Fruit fly (Drosophila melanogaster) whole organism, embryonic: ENCODE data around the gene caps.

ENCODE experiments used
- Atf6 ChIP-seq: fragments of 200-800 bp; sonication (Bioruptor generic); IDR thresholded peaks from 2 replicates; pipeline ENCODE4 v1.3.6; 2022; ENCODE audit warnings: missing biosample characterization, missing genetic modification characterization
- Bteb2 ChIP-seq: fragments of 200-800 bp; sonication (Bioruptor generic); optimal IDR thresholded peaks from 2 replicates; lab custom pipeline; 2016; ENCODE audit warnings: missing biosample characterization, missing genetic modification characterization
- CG10147 ChIP-seq: fragments of 200-800 bp; sonication (Bioruptor generic); optimal IDR thresholded peaks from 2 replicates; lab custom pipeline; 2019; ENCODE audit warnings: missing biosample characterization, mild to moderate bottlenecking, missing genetic modification characterization, moderate library complexity
- CG10209 ChIP-seq: fragments of 200-800 bp; sonication (Bioruptor generic); optimal IDR thresholded peaks from 3 replicates; lab custom pipeline; 2017; ENCODE audit warnings: missing biosample characterization, mild to moderate bottlenecking, missing genetic modification characterization, missing genetic modification reagents
- CG1024 ChIP-seq: fragments of 200-800 bp; sonication (Bioruptor generic); IDR thresholded peaks from 2 replicates; pipeline ENCODE4 v1.3.6; 2022; ENCODE audit warnings: missing biosample characterization, missing genetic modification characterization
- CG10274 ChIP-seq: fragments of 200-800 bp; sonication (Bioruptor generic); optimal IDR thresholded peaks from 3 replicates; lab custom pipeline; 2017; ENCODE audit warnings: missing biosample characterization, mild to moderate bottlenecking, missing genetic modification characterization
- CG1233 ChIP-seq: fragments of 200-800 bp; sonication (Bioruptor generic); optimal IDR thresholded peaks from 4 replicates; lab custom pipeline; 2018; ENCODE audit warnings: missing biosample characterization, mild to moderate bottlenecking, missing genetic modification characterization
- CG13296 ChIP-seq: fragments of 200-800 bp; sonication (Bioruptor generic); optimal IDR thresholded peaks from 3 replicates; lab custom pipeline; 2018; ENCODE audit warnings: missing biosample characterization, mild to moderate bottlenecking, missing genetic modification characterization
- CG13775 ChIP-seq: fragments of 200-800 bp; sonication (Bioruptor generic); optimal IDR thresholded peaks from 3 replicates; lab custom pipeline; 2017; ENCODE audit warnings: missing biosample characterization, mild to moderate bottlenecking, missing genetic modification characterization
- CG14014 ChIP-seq: fragments of 200-800 bp; sonication (Bioruptor generic); IDR thresholded peaks from 2 replicates; pipeline ENCODE4 v1.3.6; 2022; ENCODE audit warnings: missing biosample characterization, missing genetic modification characterization
- CG14050 ChIP-seq: fragments of 200-800 bp; sonication (Bioruptor generic); IDR thresholded peaks from 3 replicates; pipeline ENCODE4 v1.3.6; 2022; ENCODE audit warnings: missing biosample characterization, missing genetic modification characterization
- CG14667 ChIP-seq: fragments of 200-800 bp; sonication (Bioruptor generic); IDR thresholded peaks from 2 replicates; pipeline ENCODE4 v1.3.6; 2022; ENCODE audit warnings: missing biosample characterization, missing genetic modification characterization
- CG14965 ChIP-seq: fragments of 200-800 bp; sonication (Bioruptor generic); optimal IDR thresholded peaks from 2 replicates; lab custom pipeline; 2016; ENCODE audit warnings: missing biosample characterization, missing genetic modification characterization, borderline replicate concordance
- CG1602 ChIP-seq: fragments of 200-800 bp; sonication (Bioruptor generic); optimal IDR thresholded peaks from 3 replicates; lab custom pipeline; 2016; ENCODE audit warnings: missing biosample characterization, missing genetic modification characterization
- CG1603 ChIP-seq: fragments of 200-800 bp; sonication (Bioruptor generic); optimal IDR thresholded peaks from 2 replicates; lab custom pipeline; 2019; ENCODE audit warnings: missing biosample characterization, mild to moderate bottlenecking, missing genetic modification characterization, moderate library complexity
- CG17328 ChIP-seq: fragments of 200-800 bp; sonication (Bioruptor generic); IDR thresholded peaks from 2 replicates; pipeline ENCODE4 v1.3.6; 2022; ENCODE audit warnings: missing biosample characterization, missing genetic modification characterization
- CG2678 ChIP-seq: fragments of 200-800 bp; sonication (Bioruptor generic); optimal IDR thresholded peaks from 3 replicates; lab custom pipeline; 2019; ENCODE audit warnings: missing biosample characterization, mild to moderate bottlenecking, missing genetic modification characterization, moderate library complexity
- CG31365 ChIP-seq: fragments of 200-800 bp; sonication (Bioruptor generic); optimal IDR thresholded peaks from 2 replicates; lab custom pipeline; 2018; ENCODE audit warnings: missing biosample characterization, mild to moderate bottlenecking, missing genetic modification characterization
- CG43689 ChIP-seq: fragments of 200-800 bp; sonication (Bioruptor generic); IDR thresholded peaks from 2 replicates; pipeline ENCODE4 v1.3.6; 2022; ENCODE audit warnings: missing biosample characterization, missing genetic modification characterization
- CG6813 ChIP-seq: fragments of 200-800 bp; sonication (Bioruptor generic); optimal IDR thresholded peaks from 2 replicates; lab custom pipeline; 2017; ENCODE audit warnings: missing biosample characterization, missing genetic modification characterization, mild to moderate bottlenecking, moderate library complexity, missing genetic modification reagents
- CG9437 ChIP-seq: fragments of 200-800 bp; sonication (Bioruptor generic); optimal IDR thresholded peaks from 2 replicates; lab custom pipeline; 2018; ENCODE audit warnings: missing biosample characterization, mild to moderate bottlenecking, missing genetic modification characterization
- CG9932 ChIP-seq: fragments of 200-800 bp; sonication (Bioruptor generic); IDR thresholded peaks from 2 replicates; pipeline ENCODE4 v1.3.6; 2022; ENCODE audit warnings: missing biosample characterization, missing genetic modification characterization
- Dp ChIP-seq: fragments of 200-800 bp; sonication (Bioruptor generic); optimal IDR thresholded peaks from 2 replicates; lab custom pipeline; 2018; ENCODE audit warnings: missing biosample characterization, mild to moderate bottlenecking, missing genetic modification characterization, moderate library complexity
- Gug ChIP-seq: fragments of 200-800 bp; sonication (Bioruptor generic); IDR thresholded peaks from 4 replicates; pipeline ENCODE4 v1.3.6; 2022; ENCODE audit warnings: missing biosample characterization, missing genetic modification characterization
- Hey ChIP-seq: fragments of 200-800 bp; sonication (Bioruptor generic); optimal IDR thresholded peaks from 3 replicates; lab custom pipeline; 2018; ENCODE audit warnings: missing biosample characterization, mild to moderate bottlenecking, missing genetic modification characterization
- Jarid2 ChIP-seq: fragments of 200-800 bp; sonication (Bioruptor generic); optimal IDR thresholded peaks from 3 replicates; lab custom pipeline; 2017; ENCODE audit warnings: mild to moderate bottlenecking, missing biosample characterization, missing genetic modification reagents, missing genetic modification characterization
- Med ChIP-seq: fragments of 200-800 bp; sonication (Bioruptor generic); peaks from one replicate; lab custom pipeline; 2016; ENCODE audit warnings: missing biosample characterization, missing genetic modification characterization, mild to moderate bottlenecking, inconsistent platforms, moderate library complexity
- Meics ChIP-seq: fragments of 200-800 bp; sonication (Bioruptor generic); optimal IDR thresholded peaks from 2 replicates; lab custom pipeline; 2017; ENCODE audit warnings: missing biosample characterization, mild to moderate bottlenecking, missing genetic modification characterization
- Mrtf ChIP-seq: fragments of 200-800 bp; sonication (Bioruptor generic); IDR thresholded peaks from 3 replicates; pipeline ENCODE4 v1.3.6; 2022; ENCODE audit warnings: missing biosample characterization, missing genetic modification characterization
- NFAT ChIP-seq: fragments of 200-800 bp; sonication (Bioruptor generic); IDR thresholded peaks from 2 replicates; pipeline ENCODE4 v1.3.6; 2022; ENCODE audit warnings: missing biosample characterization, missing genetic modification characterization
- Sox100B ChIP-seq: fragments of 200-800 bp; sonication (Bioruptor generic); optimal IDR thresholded peaks from 3 replicates; lab custom pipeline; 2018; ENCODE audit warnings: missing biosample characterization, mild to moderate bottlenecking, missing genetic modification characterization
- Sry-β ChIP-seq: fragments of 200-800 bp; sonication (Bioruptor generic); optimal IDR thresholded peaks from 2 replicates; lab custom pipeline; 2018; ENCODE audit warnings: missing biosample characterization, mild to moderate bottlenecking, missing genetic modification characterization, moderate library complexity
- abd-A ChIP-seq: fragments of 200-800 bp; sonication (Bioruptor generic); optimal IDR thresholded peaks from 3 replicates; lab custom pipeline; 2019; ENCODE audit warnings: missing biosample characterization, mild to moderate bottlenecking, missing genetic modification characterization, moderate library complexity
- bsh ChIP-seq, 2 experiments: fragments of 200-800 bp; sonication (Bioruptor generic); optimal IDR thresholded peaks; 2 replicates each; lab custom pipeline; 2017 to 2018; ENCODE audit warnings: mild to moderate bottlenecking in 2 of 2, missing biosample characterization in 2 of 2, missing genetic modification characterization in 2 of 2, moderate library complexity in 1 of 2
- ci ChIP-seq: fragments of 200-800 bp; sonication (Bioruptor generic); IDR thresholded peaks from 3 replicates; pipeline ENCODE4 v1.3.6; 2022; ENCODE audit warnings: missing biosample characterization, missing genetic modification characterization
- hkb ChIP-seq, 2 experiments: fragments of 200-800 bp in 1 of 2; fragments of >200 bp in 1 of 2; sonication (Bioruptor generic) in 1 of 2; IDR thresholded peaks in 1 of 2; optimal IDR thresholded peaks in 1 of 2; 2 replicates each; pipeline versions ENCODE4 v1.3.6 to Lab custom; 2017 to 2022; ENCODE audit warnings: missing biosample characterization in 1 of 2, missing genetic modification characterization in 1 of 2
- kay ChIP-seq: fragments of 200-800 bp; sonication (Bioruptor generic); optimal IDR thresholded peaks from 2 replicates; lab custom pipeline; 2016; ENCODE audit warnings: missing biosample characterization, missing genetic modification characterization
- lilli ChIP-seq: fragments of 200-800 bp; sonication (Bioruptor generic); optimal IDR thresholded peaks from 3 replicates; lab custom pipeline; 2016; ENCODE audit warnings: missing biosample characterization, missing genetic modification characterization
- mirr ChIP-seq: fragments of 200-800 bp; sonication (Bioruptor generic); optimal IDR thresholded peaks from 3 replicates; lab custom pipeline; 2018; ENCODE audit warnings: missing biosample characterization, mild to moderate bottlenecking, missing genetic modification characterization
- nerfin-2 ChIP-seq: fragments of 200-800 bp; sonication (Bioruptor generic); IDR thresholded peaks from 2 replicates; pipeline ENCODE4 v1.3.6; 2022; ENCODE audit warnings: missing biosample characterization, missing genetic modification characterization; ENCODE audit not compliant: partially characterized antibody
- otp ChIP-seq: fragments of 200-800 bp; sonication (Bioruptor generic); IDR thresholded peaks from 3 replicates; pipeline ENCODE4, ENCODE4 v1.3.6; 2022; ENCODE audit warnings: missing biosample characterization, missing genetic modification characterization
- scrt ChIP-seq: fragments of 200-800 bp; sonication (Bioruptor generic); optimal IDR thresholded peaks from 2 replicates; lab custom pipeline; 2018; ENCODE audit warnings: missing biosample characterization, mild to moderate bottlenecking, missing genetic modification characterization, moderate library complexity
- sens ChIP-seq: fragments of 200-800 bp; sonication (Bioruptor generic); peaks from one replicate; lab custom pipeline; 2016; ENCODE audit warnings: missing biosample characterization, missing genetic modification characterization
- slbo ChIP-seq: fragments of 200-800 bp; sonication (Bioruptor generic); IDR thresholded peaks from 2 replicates; pipeline ENCODE4 v1.3.6; 2022; ENCODE audit warnings: missing biosample characterization, missing genetic modification characterization
- slou ChIP-seq: fragments of 200-800 bp; sonication (Bioruptor generic); optimal IDR thresholded peaks from 3 replicates; lab custom pipeline; 2016; ENCODE audit warnings: missing biosample characterization, missing genetic modification characterization
- toy ChIP-seq: fragments of 200-800 bp; sonication (Bioruptor generic); IDR thresholded peaks from 2 replicates; pipeline ENCODE4 v1.3.6; 2022; ENCODE audit warnings: missing biosample characterization, missing genetic modification characterization
- unpg ChIP-seq: fragments of 200-800 bp; sonication (Bioruptor generic); optimal IDR thresholded peaks from 3 replicates; lab custom pipeline; 2018; ENCODE audit warnings: missing biosample characterization, mild to moderate bottlenecking, missing genetic modification characterization, moderate library complexity
- wek ChIP-seq: fragments of 200-800 bp; sonication (Bioruptor generic); optimal IDR thresholded peaks from 3 replicates; lab custom pipeline; 2018; ENCODE audit warnings: missing biosample characterization, mild to moderate bottlenecking, missing genetic modification characterization, moderate library complexity
- zfh1 ChIP-seq: fragments of 200-800 bp; sonication (Bioruptor generic); IDR thresholded peaks from 3 replicates; pipeline ENCODE4 v1.3.6; 2022; ENCODE audit warnings: missing biosample characterization, missing genetic modification characterization

The caps gene

DNA sequence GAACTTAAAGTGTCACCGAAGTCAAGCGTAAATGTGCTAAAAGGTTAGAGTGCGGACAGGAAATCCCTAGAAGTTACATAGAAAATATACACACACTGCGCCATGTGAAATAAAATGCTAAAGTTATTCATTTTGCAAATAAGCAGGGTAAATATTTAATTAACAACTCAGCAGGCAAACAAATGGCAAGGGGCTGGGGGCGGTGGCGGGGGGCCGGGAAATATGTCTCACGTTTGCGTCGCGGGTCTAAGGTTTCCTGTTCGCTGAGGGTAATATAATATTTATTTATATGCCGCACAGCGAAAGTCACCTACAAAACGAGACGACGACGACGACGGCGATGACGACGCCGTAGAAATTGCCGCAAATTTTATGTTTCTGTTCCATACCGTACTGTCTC is 8.2 kb downstream of the caps start:
- TF ChIP-seq nerfin-2 (GFP tag; lab: Robert Waterston, UW) = no peak
- peak; percentile 4 for TF ChIP-seq sens (GFP tag; lab: Kevin White, UChicago)
- peak; percentile 30 for TF ChIP-seq CG6813 (GFP tag; lab: Kevin White, UChicago)
- no peak; the same call in 1 of the 2 replicates for TF ChIP-seq NFAT (GFP tag; lab: Robert Waterston, UW)
- peak; percentile 20; the same call in 1 of the 3 replicates for TF ChIP-seq Mrtf
- no peak for TF ChIP-seq CG14667 (GFP tag; lab: Robert Waterston, UW)
- TF ChIP-seq Dp (GFP tag; lab: Kevin White, UChicago) = no peak
- peak; percentile 44; the same call in 1 of the 2 replicates for TF ChIP-seq toy (GFP tag; lab: Robert Waterston, UW)
- TF ChIP-seq CG14965 (GFP tag; lab: Kevin White, UChicago) = no peak
- TF ChIP-seq lilli (GFP tag; lab: Kevin White, UChicago) = peak; percentile 16
- TF ChIP-seq CG13775 (GFP tag; lab: Kevin White, UChicago) = peak; percentile 10
- no peak for TF ChIP-seq CG43689 (GFP tag; lab: Robert Waterston, UW)
- 0 out of 3 replicates have a peak, but pooled peaks have one; percentile 13 for TF ChIP-seq CG14050 (GFP tag; lab: Robert Waterston, UW)
- no peak for TF ChIP-seq Gug (GFP tag; lab: Robert Waterston, UW)
- TF ChIP-seq CG1602 = no peak
- peak; percentile 57 for TF ChIP-seq CG10209 (GFP tag; lab: Kevin White, UChicago)
- TF ChIP-seq CG14014 (GFP tag; lab: Robert Waterston, UW) = peak; percentile 63; the same call in 1 of the 2 replicates
- TF ChIP-seq Jarid2 (GFP tag; lab: Kevin White, UChicago) = peak; percentile 38
- TF ChIP-seq abd-A = peak; percentile 31
- no peak for TF ChIP-seq hkb (optimal IDR thresholded peaks at IDR 0.05; lab: Kevin White, UChicago)
- 0 out of 2 replicates have a peak, but pooled peaks have one; percentile 10 for TF ChIP-seq hkb (GFP tag; IDR thresholded peaks at IDR 0.05; lab: Robert Waterston, UW)
- TF ChIP-seq unpg = peak; percentile 4
- TF ChIP-seq CG1024 = peak; percentile 51; the same call in 1 of the 2 replicates
- peak; percentile 31; the same call in 1 of the 2 replicates for TF ChIP-seq slbo
- TF ChIP-seq bsh (GFP tag; optimal IDR thresholded peaks at IDR 0.05; lab: Kevin White, UChicago) = peak in 1 of 2 experiments; percentile 9
- TF ChIP-seq mirr (GFP tag; lab: Kevin White, UChicago) = peak; percentile 44
- peak; percentile 50 for TF ChIP-seq CG1233 (GFP tag; lab: Kevin White, UChicago)
- no peak for TF ChIP-seq Sry-β (GFP tag; lab: Kevin White, UChicago)
- no peak for TF ChIP-seq Sox100B (GFP tag; lab: Kevin White, UChicago)
- peak; percentile 10 for TF ChIP-seq CG2678 (tag; lab: Kevin White, UChicago)
- TF ChIP-seq wek = peak; percentile 26
- peak; percentile 55 for TF ChIP-seq Atf6 (GFP tag; lab: Robert Waterston, UW)
- TF ChIP-seq Meics (GFP tag; lab: Kevin White, UChicago) = peak; percentile 65
- TF ChIP-seq Med (GFP tag; lab: Kevin White, UChicago) = peak; percentile 93
- peak; percentile 51; the same call in 2 of the 3 replicates for TF ChIP-seq otp
- 0 out of 3 replicates have a peak, but pooled peaks have one; percentile 14 for TF ChIP-seq zfh1 (GFP tag; lab: Robert Waterston, UW)
- peak; percentile 34 for TF ChIP-seq Hey (tag; lab: Kevin White, UChicago)
- TF ChIP-seq CG10274 = peak; percentile 13
- peak; percentile 71; the same call in 2 of the 3 replicates for TF ChIP-seq ci (GFP tag; lab: Robert Waterston, UW)
- peak; percentile 27 for TF ChIP-seq scrt
- TF ChIP-seq Bteb2 = peak; percentile 3
- TF ChIP-seq CG9437 = no peak
- peak; percentile 55 for TF ChIP-seq kay (GFP tag; lab: Kevin White, UChicago)
- peak; percentile 48 for TF ChIP-seq CG1603 (tag; lab: Kevin White, UChicago)
- peak; percentile 29 for TF ChIP-seq slou (GFP tag; lab: Kevin White, UChicago)
- peak; percentile 36; the same call in 1 of the 2 replicates for TF ChIP-seq CG17328 (GFP tag; lab: Robert Waterston, UW)
- TF ChIP-seq CG31365 = peak; percentile 22
- TF ChIP-seq CG9932 (GFP tag; lab: Robert Waterston, UW) = peak; percentile 41
- peak; percentile 4 for TF ChIP-seq CG13296 (GFP tag; lab: Kevin White, UChicago)
- TF ChIP-seq CG10147 (GFP tag; lab: Kevin White, UChicago) = no peak
